Fruit fly (Drosophila melanogaster) whole organism, pupa: ENCODE results near the gene Tektin-A.

Experiments
- CG10348 ChIP-seq: fragments of 200-800 bp; sonication (Bioruptor generic); IDR thresholded peaks from 2 replicates; pipeline ENCODE4 v1.3.6; 2022; ENCODE audit warnings: missing biosample characterization, missing genetic modification characterization
- CG12605 ChIP-seq: fragments of 200-800 bp; sonication (Bioruptor generic); IDR thresholded peaks from 2 replicates; pipeline ENCODE4 v1.3.6; 2022; ENCODE audit warnings: missing biosample characterization, missing genetic modification characterization
- CG17806 ChIP-seq: fragments of 200-800 bp; sonication (Bioruptor generic); optimal IDR thresholded peaks from 2 replicates; lab custom pipeline; 2018; ENCODE audit warnings: missing biosample characterization, mild to moderate bottlenecking, missing genetic modification characterization, moderate library complexity
- CG32121 ChIP-seq: fragments of 200-800 bp; sonication (Bioruptor generic); IDR thresholded peaks from 2 replicates; pipeline ENCODE4 v1.3.6; 2022; ENCODE audit warnings: missing biosample characterization, missing genetic modification characterization
- CG4496 ChIP-seq: fragments of 200-800 bp; sonication (Bioruptor generic); IDR thresholded peaks from 3 replicates; pipeline ENCODE4 v1.3.6; 2022; ENCODE audit warnings: missing biosample characterization, missing genetic modification characterization
- CG8301 ChIP-seq: fragments of 200-800 bp; sonication (Bioruptor generic); optimal IDR thresholded peaks from 2 replicates; lab custom pipeline; 2018; ENCODE audit warnings: missing biosample characterization, mild to moderate bottlenecking, missing genetic modification characterization
- EcR ChIP-seq: fragments of 200-800 bp; sonication (Bioruptor generic); optimal IDR thresholded peaks from 3 replicates; lab custom pipeline; 2019; ENCODE audit warnings: missing biosample characterization, missing genetic modification characterization, mild to moderate bottlenecking, moderate library complexity, missing genetic modification reagents
- Ets98B ChIP-seq: fragments of 200-800 bp; sonication (Bioruptor generic); IDR thresholded peaks from 2 replicates; pipeline ENCODE4 v1.3.6; 2022; ENCODE audit warnings: missing biosample characterization, missing genetic modification characterization
- Pif1B ChIP-seq: fragments of 200-800 bp; sonication (Bioruptor generic); optimal IDR thresholded peaks from 3 replicates; lab custom pipeline; 2016; ENCODE audit warnings: missing biosample characterization, missing genetic modification characterization

dm6 chr2L:15895154-15895553, 41.2 kb downstream of the Tektin-A start, which contains the start of gene CG31735:
- TF ChIP-seq CG8301 (tag; lab: Kevin White, UChicago) (no peak), EcR (no peak), CG4496 (GFP tag; lab: Robert Waterston, UW) (no peak), Pif1B (GFP tag; lab: Kevin White, UChicago) (no peak), CG10348 (GFP tag; lab: Robert Waterston, UW) (no peak), Ets98B (GFP tag; lab: Robert Waterston, UW) (no peak), CG12605 (GFP tag; lab: Robert Waterston, UW) (no peak), CG17806 (tag; lab: Kevin White, UChicago) (no peak), CG32121 (GFP tag; lab: Robert Waterston, UW) (no peak)
